Worm (Caenorhabditis elegans) whole organism, dauer: ENCODE measurements around the gene Y17G7B.20.

Experiments
- unc-62 ChIP-seq: sonication (generic microtip); optimal IDR thresholded peaks from 2 replicates; lab custom pipeline; 2017; ENCODE audit warnings: missing biosample characterization, missing genetic modification reagents, missing genetic modification characterization

Y17G7B.20 gene

ce11 chrII:11979449-11980095 lies at the start of gene Y17G7B.20, which contains the start of gene ash-2:
TSS of gene Y17G7B.20 (minus strand) at chrII:11979844.
TSS of gene ash-2 (plus strand) at chrII:11979838.
- no peak for TF ChIP-seq unc-62 (GFP tag; lab: Kevin White, UChicago)

ce11 chrII:12028707-12029106 lies 49.1 kb upstream of the Y17G7B.20 start:
- no peak for TF ChIP-seq unc-62 (GFP tag; lab: Kevin White, UChicago)

- no peak for TF ChIP-seq unc-62 (GFP tag; lab: Kevin White, UChicago)
Observed at ce11 chrII:12027697-12028245, 48.1 kb upstream of the Y17G7B.20 start, which contains the start of gene Y17G7B.8. TSS of gene Y17G7B.8 (minus strand) at chrII:12027747.

- no peak for TF ChIP-seq unc-62 (GFP tag; lab: Kevin White, UChicago)
Observed at ce11 chrII:12023315-12023878, 43.8 kb upstream of the Y17G7B.20 start, which contains the start of gene Y17G7B.12. TSS of gene Y17G7B.12 (plus strand) at chrII:12023861.

- no peak for TF ChIP-seq unc-62 (GFP tag; lab: Kevin White, UChicago)
Observed at ce11 chrII:12008772-12009171, 29.1 kb upstream of the Y17G7B.20 start, which contains the start of gene glb-29. TSS of gene glb-29 (plus strand) at chrII:12009072.

ce11 chrII:12006575-12007098 lies 27.0 kb upstream of the Y17G7B.20 start, which contains the start of gene mcm-2:
TSS of gene mcm-2 (minus strand) at chrII:12006625.
- no peak for TF ChIP-seq unc-62 (GFP tag; lab: Kevin White, UChicago)

ce11 chrII:12005981-12006380 lies 26.3 kb upstream of the Y17G7B.20 start:
- no peak for TF ChIP-seq unc-62 (GFP tag; lab: Kevin White, UChicago)

- no peak for TF ChIP-seq unc-62 (GFP tag; lab: Kevin White, UChicago)
Observed at ce11 chrII:11998903-11999302, 19.3 kb upstream of the Y17G7B.20 start, which contains the start of gene Y17G7B.23. TSS of gene Y17G7B.23 (plus strand) at chrII:11999203.

- no peak for TF ChIP-seq unc-62 (GFP tag; lab: Kevin White, UChicago)
Observed at ce11 chrII:11994940-11995339, 15.3 kb upstream of the Y17G7B.20 start.

ce11 chrII:11992701-11993100 lies 13.1 kb upstream of the Y17G7B.20 start, which contains the start of gene dhps-1:
TSS of gene dhps-1 (plus strand) at chrII:11993001.
- TF ChIP-seq unc-62 (GFP tag; lab: Kevin White, UChicago), result no peak

ce11 chrII:11988724-11989123 lies 9.1 kb upstream of the Y17G7B.20 start, which contains the start of gene Y17G7B.3:
TSS of gene Y17G7B.3 (plus strand) at chrII:11989024.
- no peak for TF ChIP-seq unc-62 (GFP tag; lab: Kevin White, UChicago)

ce11 chrII:11980110-11980509 lies 466 bp upstream of the Y17G7B.20 start:
- TF ChIP-seq unc-62 (GFP tag; lab: Kevin White, UChicago), result no peak

ce11 chrII:11978920-11979319 lies 724 bp downstream of the Y17G7B.20 start:
- TF ChIP-seq unc-62 (GFP tag; lab: Kevin White, UChicago), result no peak

- no peak for TF ChIP-seq unc-62 (GFP tag; lab: Kevin White, UChicago)
Observed at ce11 chrII:11978478-11978877, 1.2 kb downstream of the Y17G7B.20 start.

- TF ChIP-seq unc-62 (GFP tag; lab: Kevin White, UChicago), result no peak
Observed at ce11 chrII:11977363-11977762, 2.3 kb downstream of the Y17G7B.20 start, which contains the start of gene Y17G7B.21. TSS of gene Y17G7B.21 (minus strand) at chrII:11977661.

ce11 chrII:11976727-11977259 lies 2.9 kb downstream of the Y17G7B.20 start:
- TF ChIP-seq unc-62 (GFP tag; lab: Kevin White, UChicago), result no peak
